Worm (Caenorhabditis elegans) whole organism, L4 larva: Measurements from ENCODE around the gene syx-16.
A peak's percentile ranks its signal among the peaks of the same experiment; 100 is the strongest.

Experiments
- T20F7.1 ChIP-seq: fragments of 200-800 bp; sonication (Bioruptor generic); optimal IDR thresholded peaks from 2 replicates; lab custom pipeline; 2018; ENCODE audit warnings: mild to moderate bottlenecking, missing genetic modification characterization, missing compliant biosample characterization
- ama-1 ChIP-seq: fragments of 150-350 bp; optimal IDR thresholded peaks from 2 replicates; lab custom pipeline; 2014; ENCODE audit warnings: inconsistent platforms, mixed read lengths
- ceh-32 ChIP-seq: sonication (generic microtip); optimal IDR thresholded peaks from 2 replicates; lab custom pipeline; 2016; ENCODE audit warnings: mild to moderate bottlenecking, missing genetic modification characterization, missing compliant biosample characterization; ENCODE audit not compliant: poor library complexity
- ceh-62 ChIP-seq: sonication (generic microtip); optimal IDR thresholded peaks from 2 replicates; lab custom pipeline; 2017; ENCODE audit warnings: missing biosample characterization, missing genetic modification characterization
- egl-27 ChIP-seq: sonication (generic microtip); optimal IDR thresholded peaks from 3 replicates; lab custom pipeline; 2017; ENCODE audit warnings: missing biosample characterization, missing genetic modification reagents, missing genetic modification characterization
- hlh-30 ChIP-seq: sonication (generic microtip); optimal IDR thresholded peaks from 2 replicates; lab custom pipeline; 2017; ENCODE audit warnings: antibody characterized with exemption, mild to moderate bottlenecking, missing genetic modification characterization, missing compliant biosample characterization; ENCODE audit not compliant: insufficient read depth
- mxl-2 ChIP-seq: fragments of 200-800 bp; sonication (Bioruptor generic); conservative IDR thresholded peaks from 2 replicates; pipeline ENCODE4 v1.3.6; 2022; ENCODE audit warnings: missing genetic modification reagents, missing genetic modification characterization, missing compliant biosample characterization
- nhr-11 ChIP-seq: fragments of 150-350 bp; optimal IDR thresholded peaks from 2 replicates; lab custom pipeline; 2014; ENCODE audit warnings: missing biosample characterization, missing genetic modification characterization
- pqm-1 ChIP-seq: sonication (generic microtip); optimal IDR thresholded peaks from 2 replicates; lab custom pipeline; 2017; ENCODE audit warnings: missing biosample characterization, missing genetic modification characterization
- skn-1 ChIP-seq: fragments of 150-350 bp; optimal IDR thresholded peaks from 2 replicates; lab custom pipeline; 2014; ENCODE audit warnings: missing biosample characterization, missing genetic modification characterization

DNA sequence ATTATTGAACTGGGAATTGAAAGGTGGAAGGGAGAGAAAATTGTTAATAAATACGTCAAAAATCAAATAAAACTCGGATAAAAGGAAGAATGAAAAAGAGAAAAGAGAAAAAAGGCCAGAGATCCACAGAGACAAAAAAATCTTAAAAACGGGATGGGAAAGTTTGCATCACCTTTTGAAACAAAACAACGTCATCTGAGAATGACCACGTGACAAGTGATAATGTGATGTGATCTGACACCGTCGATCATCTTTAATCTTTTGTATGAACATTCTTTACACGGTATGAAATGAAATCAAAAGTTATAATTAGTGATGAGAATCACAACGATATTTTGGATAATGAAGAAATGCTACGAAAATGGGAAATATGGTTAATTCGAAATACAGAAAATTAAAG lies 43.2 kb downstream of the syx-16 start:
- TF ChIP-seq ama-1 (lab: Kevin White, UChicago) (no peak), mxl-2 (GFP tag; lab: Robert Waterston, UW) (no peak), ceh-62 (tag; lab: Kevin White, UChicago) (no peak), nhr-11 (tag; lab: Kevin White, UChicago) (no peak), egl-27 (tag; lab: Kevin White, UChicago) (no peak), T20F7.1 (GFP tag; lab: Kevin White, UChicago) (no peak), ceh-32 (no peak), skn-1 (tag; lab: Kevin White, UChicago) (no peak), pqm-1 (no peak), hlh-30 (peak; percentile 60)
